Worm (Caenorhabditis elegans): ENCODE results near the gene selt-1.2.

- TF ChIP-seq ama-1 (optimal IDR thresholded peaks at IDR 0.05): no peak
- no peak for TF ChIP-seq flt-1 (GFP tag; IDR thresholded peaks at IDR 0.05)
- TF ChIP-seq sea-1 (GFP tag; conservative IDR thresholded peaks at IDR 0.05): no peak
- TF ChIP-seq hmg-4 (GFP tag; optimal IDR thresholded peaks at IDR 0.05): no peak
- TF ChIP-seq F13C5.2 (tag; optimal IDR thresholded peaks at IDR 0.05): no peak
- TF ChIP-seq aly-1 (tag; optimal IDR thresholded peaks at IDR 0.05): no peak
- TF ChIP-seq ets-7 (tag; optimal IDR thresholded peaks at IDR 0.05): no peak
- no peak for TF ChIP-seq ceh-13 (GFP tag; optimal IDR thresholded peaks at IDR 0.05)
- no peak for TF ChIP-seq hmbx-1 (tag; optimal IDR thresholded peaks at IDR 0.05)
- no peak for TF ChIP-seq B0310.2 (tag; optimal IDR thresholded peaks at IDR 0.05)
These were observed 21.7 kb upstream of the selt-1.2 start for ce11 chrV:10768892-10769291.
